Worm (Caenorhabditis elegans) whole organism, L1 larva: ENCODE results near the gene C25A8.5.

ENCODE experiments used
- C04F5.9 ChIP-seq: sonication (generic microtip); optimal IDR thresholded peaks from 2 replicates; lab custom pipeline; 2016; ENCODE audit warnings: missing genetic modification characterization, missing compliant biosample characterization
- ceh-63 ChIP-seq: fragments of 200-800 bp; sonication (Bioruptor generic); optimal IDR thresholded peaks from 2 replicates; lab custom pipeline; 2018; ENCODE audit warnings: mild to moderate bottlenecking, missing genetic modification characterization, missing compliant biosample characterization
- ceh-8 ChIP-seq: fragments of 200-800 bp; sonication (Bioruptor generic); optimal IDR thresholded peaks from 2 replicates; lab custom pipeline; 2018; ENCODE audit warnings: mild to moderate bottlenecking, missing genetic modification characterization, moderate library complexity, missing compliant biosample characterization
- ceh-82 ChIP-seq, 3 experiments: fragments of 150-350 bp in 1 of 3; sonication (generic microtip) in 2 of 3; optimal IDR thresholded peaks; 2 replicates each; lab custom pipeline; 2014 to 2017; ENCODE audit warnings: missing biosample characterization in 3 of 3, missing genetic modification characterization in 3 of 3
- ceh-88 ChIP-seq: fragments of 200-800 bp; sonication (Bioruptor generic); IDR thresholded peaks from 2 replicates; pipeline ENCODE4 v1.3.6; 2022; ENCODE audit warnings: missing genetic modification characterization, missing compliant biosample characterization
- ceh-90 ChIP-seq: sonication (generic microtip); optimal IDR thresholded peaks from 2 replicates; lab custom pipeline; 2016; ENCODE audit warnings: missing genetic modification characterization, missing compliant biosample characterization
- dsc-1 ChIP-seq: sonication (generic microtip); optimal IDR thresholded peaks from 2 replicates; lab custom pipeline; 2016; ENCODE audit warnings: mild to moderate bottlenecking, missing genetic modification characterization, missing compliant biosample characterization
- efl-1 ChIP-seq, 4 experiments: fragments of 150-350 bp; optimal IDR thresholded peaks in 3 of 4; peaks in 1 of 4; 1 replicate in 1 of 4; 2 replicates in 3 of 4; lab custom pipeline; 2014; ENCODE audit warnings: missing biosample characterization in 2 of 4, missing genetic modification characterization in 2 of 4, missing genetic modification reagents in 2 of 4
- efl-3 ChIP-seq: fragments of 200-800 bp; sonication (Bioruptor generic); optimal IDR thresholded peaks from 2 replicates; lab custom pipeline; 2018; ENCODE audit warnings: mild to moderate bottlenecking, missing genetic modification characterization, missing compliant biosample characterization
- egl-13 ChIP-seq: sonication (generic microtip); optimal IDR thresholded peaks from 2 replicates; lab custom pipeline; 2016; ENCODE audit warnings: missing genotype, missing genetic modification reagents, missing genetic modification characterization, missing compliant biosample characterization
- egl-27 ChIP-seq, 2 experiments: fragments of 150-350 bp in 1 of 2; sonication (generic microtip); optimal IDR thresholded peaks; 3 replicates each; lab custom pipeline; 2017 to 2018; ENCODE audit warnings: missing biosample characterization in 2 of 2, missing genetic modification characterization in 2 of 2, missing genetic modification reagents in 2 of 2
- elt-3 ChIP-seq, 6 experiments: fragments of 150-350 bp in 1 of 6; sonication (generic microtip); optimal IDR thresholded peaks; 2 replicates each; lab custom pipeline; 2017 to 2018; ENCODE audit warnings: missing biosample characterization in 6 of 6, missing genetic modification characterization in 6 of 6, inconsistent platforms in 1 of 6
- fkh-4 ChIP-seq: sonication (generic microtip); optimal IDR thresholded peaks from 2 replicates; lab custom pipeline; 2016; ENCODE audit warnings: missing compliant biosample characterization, missing genetic modification characterization, borderline replicate concordance
- fkh-8 ChIP-seq: sonication (generic microtip); optimal IDR thresholded peaks from 2 replicates; lab custom pipeline; 2016; ENCODE audit warnings: mild to moderate bottlenecking, missing genetic modification characterization, missing compliant biosample characterization
- hlh-4 ChIP-seq: sonication (generic microtip); optimal IDR thresholded peaks from 2 replicates; lab custom pipeline; 2016; ENCODE audit warnings: mild to moderate bottlenecking, missing genetic modification characterization, missing compliant biosample characterization
- hpl-2 ChIP-seq: fragments of 150-350 bp; optimal IDR thresholded peaks from 2 replicates; lab custom pipeline; 2014; ENCODE audit warnings: missing biosample characterization, missing genetic modification reagents, missing genetic modification characterization
- isw-1 ChIP-seq: fragments of 200-800 bp; sonication (Bioruptor generic); IDR thresholded peaks from 2 replicates; pipeline ENCODE4 v1.3.6; 2022; ENCODE audit warnings: missing genetic modification characterization, missing compliant biosample characterization
- jun-1 ChIP-seq: fragments of 150-350 bp; optimal IDR thresholded peaks from 2 replicates; lab custom pipeline; 2014; ENCODE audit warnings: missing biosample characterization, missing genetic modification reagents, missing genetic modification characterization
- lin-13 ChIP-seq: fragments of 150-350 bp; optimal IDR thresholded peaks from 2 replicates; lab custom pipeline; 2014; ENCODE audit warnings: missing biosample characterization, missing genetic modification reagents, missing genetic modification characterization
- lin-14 ChIP-seq: fragments of 200-800 bp; sonication (Bioruptor generic); optimal IDR thresholded peaks from 2 replicates; lab custom pipeline; 2018; ENCODE audit warnings: mild to moderate bottlenecking, missing genetic modification characterization, moderate library complexity, missing compliant biosample characterization
- lin-35 ChIP-seq, 2 experiments: fragments of 150-350 bp; optimal IDR thresholded peaks; 2 replicates each; lab custom pipeline; 2014; ENCODE audit warnings: missing biosample characterization in 2 of 2, missing genetic modification characterization in 2 of 2, missing genetic modification reagents in 2 of 2
- lin-39 ChIP-seq: fragments of 150-350 bp; optimal IDR thresholded peaks from 2 replicates; lab custom pipeline; 2014; ENCODE audit warnings: missing biosample characterization, missing genetic modification reagents, missing genetic modification characterization
- lir-3 ChIP-seq: sonication (generic microtip); optimal IDR thresholded peaks from 2 replicates; lab custom pipeline; 2016; ENCODE audit warnings: mild to moderate bottlenecking, missing genetic modification characterization, moderate library complexity, missing compliant biosample characterization; ENCODE audit not compliant: poor library complexity
- lsy-2 ChIP-seq, 2 experiments: fragments of 150-350 bp; optimal IDR thresholded peaks; 2 replicates each; lab custom pipeline; 2014; ENCODE audit warnings: missing biosample characterization in 2 of 2, missing genetic modification characterization in 2 of 2
- mdl-1 ChIP-seq, 2 experiments: fragments of 150-350 bp; optimal IDR thresholded peaks; 2 replicates each; lab custom pipeline; 2014 to 2017; ENCODE audit warnings: missing biosample characterization in 2 of 2, missing genetic modification characterization in 2 of 2, inconsistent platforms in 1 of 2
- mef-2 ChIP-seq: fragments of 150-350 bp; optimal IDR thresholded peaks from 2 replicates; lab custom pipeline; 2014; ENCODE audit warnings: missing biosample characterization, missing genetic modification characterization
- mep-1 ChIP-seq: fragments of 150-350 bp; optimal IDR thresholded peaks from 2 replicates; lab custom pipeline; 2014; ENCODE audit warnings: missing biosample characterization, missing genetic modification characterization
- nhr-12 ChIP-seq: sonication (generic microtip); optimal IDR thresholded peaks from 2 replicates; lab custom pipeline; 2017; ENCODE audit warnings: missing biosample characterization, missing genetic modification characterization
- nhr-19 ChIP-seq: fragments of 200-800 bp; sonication (Bioruptor generic); conservative IDR thresholded peaks from 2 replicates; pipeline ENCODE4 v1.3.6; 2022; ENCODE audit warnings: missing genetic modification characterization, missing compliant biosample characterization
- nhr-237 ChIP-seq: fragments of 150-350 bp; optimal IDR thresholded peaks from 2 replicates; lab custom pipeline; 2014; ENCODE audit warnings: missing biosample characterization, missing genetic modification characterization
- nhr-28 ChIP-seq: fragments of 150-350 bp; optimal IDR thresholded peaks from 2 replicates; lab custom pipeline; 2014; ENCODE audit warnings: missing biosample characterization, missing genetic modification characterization
- nhr-71 ChIP-seq: sonication (generic microtip); optimal IDR thresholded peaks from 2 replicates; lab custom pipeline; 2016; ENCODE audit warnings: mild to moderate bottlenecking, missing genetic modification characterization, moderate library complexity, missing compliant biosample characterization
- nhr-76 ChIP-seq: sonication (generic microtip); optimal IDR thresholded peaks from 2 replicates; lab custom pipeline; 2017; ENCODE audit warnings: missing biosample characterization, missing genetic modification characterization
- nhr-77 ChIP-seq: fragments of 150-350 bp; optimal IDR thresholded peaks from 2 replicates; lab custom pipeline; 2014; ENCODE audit warnings: missing biosample characterization, missing genetic modification characterization
- nhr-84 ChIP-seq: sonication (generic microtip); optimal IDR thresholded peaks from 2 replicates; lab custom pipeline; 2017; ENCODE audit warnings: missing biosample characterization, missing genetic modification characterization
- pax-3 ChIP-seq: fragments of 200-800 bp; sonication (Bioruptor generic); optimal IDR thresholded peaks from 2 replicates; lab custom pipeline; 2018; ENCODE audit warnings: mild to moderate bottlenecking, missing genetic modification characterization, moderate library complexity, missing compliant biosample characterization
- pqm-1 ChIP-seq: sonication (generic microtip); optimal IDR thresholded peaks from 3 replicates; lab custom pipeline; 2017; ENCODE audit warnings: missing biosample characterization, missing genetic modification characterization
- rnt-1 ChIP-seq: sonication (generic microtip); optimal IDR thresholded peaks from 2 replicates; lab custom pipeline; 2016; ENCODE audit warnings: mild to moderate bottlenecking, missing genetic modification characterization, moderate library complexity, missing compliant biosample characterization
- skn-1 ChIP-seq: fragments of 150-350 bp; optimal IDR thresholded peaks from 2 replicates; lab custom pipeline; 2014; ENCODE audit warnings: missing biosample characterization, missing genetic modification characterization
- snpc-4 ChIP-seq: fragments of 150-350 bp; optimal IDR thresholded peaks from 2 replicates; lab custom pipeline; 2014; ENCODE audit warnings: missing biosample characterization, missing genetic modification characterization
- snu-23 ChIP-seq: sonication (generic microtip); optimal IDR thresholded peaks from 2 replicates; lab custom pipeline; 2016; ENCODE audit warnings: missing genetic modification characterization, missing compliant biosample characterization
- sup-37 ChIP-seq: fragments of 200-800 bp; sonication (Bioruptor generic); optimal IDR thresholded peaks from 2 replicates; lab custom pipeline; 2018; ENCODE audit warnings: mild to moderate bottlenecking, missing genetic modification characterization, missing compliant biosample characterization
- tbx-2 ChIP-seq: sonication (generic microtip); optimal IDR thresholded peaks from 2 replicates; lab custom pipeline; 2016; ENCODE audit warnings: missing genetic modification characterization, missing compliant biosample characterization
- unc-130 ChIP-seq: fragments of 150-350 bp; optimal IDR thresholded peaks from 2 replicates; lab custom pipeline; 2017; ENCODE audit warnings: missing biosample characterization, missing genetic modification characterization, inconsistent platforms
- unc-62 ChIP-seq: fragments of 150-350 bp; optimal IDR thresholded peaks from 2 replicates; lab custom pipeline; 2014; ENCODE audit warnings: missing biosample characterization, missing genetic modification reagents, missing genetic modification characterization
- unc-86 ChIP-seq: sonication (generic microtip); optimal IDR thresholded peaks from 2 replicates; lab custom pipeline; 2016; ENCODE audit warnings: missing genetic modification characterization, missing compliant biosample characterization
- xbp-1 ChIP-seq: sonication (generic microtip); optimal IDR thresholded peaks from 2 replicates; lab custom pipeline; 2016; ENCODE audit warnings: missing genetic modification characterization, missing compliant biosample characterization
- zag-1 ChIP-seq: fragments of 150-350 bp; optimal IDR thresholded peaks from 2 replicates; lab custom pipeline; 2014; ENCODE audit warnings: missing biosample characterization, missing genetic modification characterization
- ztf-11 ChIP-seq, 2 experiments: sonication (generic microtip); optimal IDR thresholded peaks; 2 replicates each; lab custom pipeline; 2016 to 2017; ENCODE audit warnings: missing genetic modification characterization in 2 of 2, missing biosample characterization in 1 of 2, missing compliant biosample characterization in 1 of 2

Gene C25A8.5

DNA sequence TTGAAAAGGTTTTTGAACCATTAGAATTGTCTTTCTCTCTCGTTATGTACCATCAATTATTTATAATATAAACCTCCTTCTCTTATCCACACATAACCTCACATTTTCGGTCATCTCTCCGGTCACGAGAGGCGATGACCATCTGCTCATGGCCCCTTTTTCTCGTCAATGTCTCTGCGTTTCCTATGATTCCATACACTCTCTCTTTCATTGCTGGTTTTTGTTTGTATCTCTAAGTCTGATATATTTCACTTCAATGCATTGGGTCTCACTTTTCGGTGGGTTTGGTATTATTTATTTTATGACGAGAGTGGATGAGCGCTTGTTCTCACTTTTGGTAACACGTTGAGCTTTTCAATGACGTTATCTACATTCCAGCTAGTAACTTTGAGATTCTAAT, 23.7 kb downstream of the C25A8.5 start (continued):
- peak; percentile 81 for TF ChIP-seq tbx-2 (tag; lab: Kevin White, UChicago)
- TF ChIP-seq nhr-237 (tag; lab: Kevin White, UChicago), result no peak
- peak; percentile 72 to 81 for TF ChIP-seq lsy-2 (tag; optimal IDR thresholded peaks at IDR 0.05; lab: Kevin White, UChicago)
- peak; percentile 38 to 80 (median 66) for TF ChIP-seq ceh-82 (tag; optimal IDR thresholded peaks at IDR 0.05; lab: Kevin White, UChicago)
- peak; percentile 48 for TF ChIP-seq jun-1
- no peak for TF ChIP-seq hpl-2 (GFP tag; lab: Kevin White, UChicago)
- no peak for TF ChIP-seq nhr-12 (tag; lab: Kevin White, UChicago)
- TF ChIP-seq nhr-19 (GFP tag; lab: Robert Waterston, UW), result peak; percentile 74
- peak; percentile 37 for TF ChIP-seq fkh-8
- peak; percentile 57 to 75 for TF ChIP-seq lin-35 (GFP tag; optimal IDR thresholded peaks at IDR 0.05; lab: Kevin White, UChicago)
- TF ChIP-seq snpc-4 (tag; lab: Kevin White, UChicago), result peak; percentile 48
- no peak for TF ChIP-seq ceh-8 (GFP tag; lab: Kevin White, UChicago)
- peak; percentile 71 for TF ChIP-seq xbp-1 (tag; lab: Kevin White, UChicago)
- TF ChIP-seq mep-1 (tag; lab: Kevin White, UChicago), result peak; percentile 88
- TF ChIP-seq nhr-77 (tag; lab: Kevin White, UChicago), result peak; percentile 29
- TF ChIP-seq lin-13, result peak; percentile 14
- TF ChIP-seq unc-130, result peak; percentile 46
- TF ChIP-seq rnt-1 (tag; lab: Kevin White, UChicago), result peak; percentile 80
- TF ChIP-seq ceh-63, result no peak
- TF ChIP-seq ztf-11 (tag; optimal IDR thresholded peaks at IDR 0.05; lab: Kevin White, UChicago), result peak in 1 of 2 experiments; percentile 89
- TF ChIP-seq egl-27 (tag; optimal IDR thresholded peaks at IDR 0.05; lab: Kevin White, UChicago), result peak in 1 of 2 experiments; percentile 29

- TF ChIP-seq efl-3 (GFP tag; lab: Kevin White, UChicago), result no peak
- TF ChIP-seq zag-1 (tag; lab: Kevin White, UChicago), result no peak
- TF ChIP-seq isw-1 (GFP tag; lab: Robert Waterston, UW), result no peak
- TF ChIP-seq fkh-4, result no peak
- TF ChIP-seq C04F5.9 (tag; lab: Kevin White, UChicago), result no peak
- TF ChIP-seq mef-2 (tag; lab: Kevin White, UChicago), result no peak
- TF ChIP-seq unc-86 (tag; lab: Kevin White, UChicago), result no peak
- TF ChIP-seq egl-27 (tag; optimal IDR thresholded peaks at IDR 0.05; lab: Kevin White, UChicago), result no peak
- no peak for TF ChIP-seq nhr-28 (tag; lab: Kevin White, UChicago)
- TF ChIP-seq sup-37 (GFP tag; lab: Kevin White, UChicago), result no peak
- peak; percentile 59 for TF ChIP-seq lin-14
- no peak for TF ChIP-seq pax-3 (tag; lab: Kevin White, UChicago)
- TF ChIP-seq snu-23 (GFP tag; lab: Kevin White, UChicago), result peak; percentile 45
- TF ChIP-seq nhr-19 (GFP tag; lab: Robert Waterston, UW), result peak; percentile 22; the same call in 1 of the 2 replicates
- no peak for TF ChIP-seq lin-39 (tag; lab: Kevin White, UChicago)
- TF ChIP-seq ceh-88 (GFP tag; lab: Robert Waterston, UW), result no peak
- TF ChIP-seq mdl-1 (tag; optimal IDR thresholded peaks at IDR 0.05; lab: Kevin White, UChicago), result no peak
- no peak for TF ChIP-seq dsc-1 (tag; lab: Kevin White, UChicago)
- no peak for TF ChIP-seq ceh-63
- no peak for TF ChIP-seq ztf-11 (tag; optimal IDR thresholded peaks at IDR 0.05; lab: Kevin White, UChicago)
- peak in 1 of 2 experiments; percentile 11 for TF ChIP-seq efl-1 (optimal IDR thresholded peaks at IDR 0.05; lab: Kevin White, UChicago)
- peak in 1 of 2 experiments; percentile 65 for TF ChIP-seq efl-1 (GFP tag; optimal IDR thresholded peaks at IDR 0.05 in 1 of 2; lab: Kevin White, UChicago)
- no peak for TF ChIP-seq hlh-4 (tag; lab: Kevin White, UChicago)
- TF ChIP-seq mep-1 (tag; lab: Kevin White, UChicago), result peak; percentile 27
- TF ChIP-seq elt-3 (tag; optimal IDR thresholded peaks at IDR 0.05; lab: Kevin White, UChicago), result peak in 1 of 6 experiments; percentile 56
- no peak for TF ChIP-seq lir-3 (tag; lab: Kevin White, UChicago)
- TF ChIP-seq lin-13, result no peak
- TF ChIP-seq ceh-82 (tag; optimal IDR thresholded peaks at IDR 0.05; lab: Kevin White, UChicago), result no peak
- TF ChIP-seq ceh-90 (tag; lab: Kevin White, UChicago), result no peak
- TF ChIP-seq nhr-76 (tag; lab: Kevin White, UChicago), result no peak
- no peak for TF ChIP-seq pqm-1 (tag; lab: Kevin White, UChicago)
- no peak for TF ChIP-seq skn-1 (tag; lab: Kevin White, UChicago)
- no peak for TF ChIP-seq nhr-84 (tag; lab: Kevin White, UChicago)
- no peak for TF ChIP-seq hpl-2 (GFP tag; lab: Kevin White, UChicago)
- TF ChIP-seq rnt-1 (tag; lab: Kevin White, UChicago), result peak; percentile 31
- TF ChIP-seq nhr-71 (tag; lab: Kevin White, UChicago), result peak; percentile 68
- TF ChIP-seq unc-62, result no peak
- no peak for TF ChIP-seq egl-13 (tag; lab: Kevin White, UChicago)
Measured at ce11 chrIV:7023858-7024257, 24.6 kb downstream of the C25A8.5 start, which contains the start of gene adah-1. Gene adah-1 (plus strand): TSS chrIV:7024211.
